Fruit fly (Drosophila melanogaster): ENCODE results near the gene hzg.

The hzg gene

dm6 chr3L:16048086-16048485 lies 43.5 kb upstream of the hzg start (continued):
- TF ChIP-seq acj6 (GFP tag; optimal IDR thresholded peaks at IDR 0.05) = peak; percentile 69
- peak; percentile 66 for TF ChIP-seq spab (GFP tag; optimal IDR thresholded peaks at IDR 0.05)
- TF ChIP-seq esn (GFP tag; optimal IDR thresholded peaks at IDR 0.05) = peak; percentile 80
- peak; percentile 50 for TF ChIP-seq CG6276 (GFP tag; optimal IDR thresholded peaks at IDR 0.05)
- TF ChIP-seq CG8119 (GFP tag; IDR thresholded peaks at IDR 0.05) = peak; percentile 71
- TF ChIP-seq vri (GFP tag; optimal IDR thresholded peaks at IDR 0.05) = peak; percentile 33
- TF ChIP-seq dac (GFP tag; optimal IDR thresholded peaks at IDR 0.05) = no peak
- TF ChIP-seq Blimp-1 (GFP tag; optimal IDR thresholded peaks at IDR 0.05) = peak; percentile 41
- TF ChIP-seq Eip75B (GFP tag; optimal IDR thresholded peaks at IDR 0.05) = peak; percentile 61
- TF ChIP-seq CG4318 (GFP tag; optimal IDR thresholded peaks at IDR 0.05) = no peak
- peak; percentile 64 for TF ChIP-seq CG34406 (GFP tag; optimal IDR thresholded peaks at IDR 0.05)
- TF ChIP-seq CG11294 (GFP tag; IDR thresholded peaks at IDR 0.05) = peak; percentile 45; the same call in 1 of the 2 replicates
- TF ChIP-seq pdm3 (GFP tag; optimal IDR thresholded peaks at IDR 0.05) = peak; percentile 80
- TF ChIP-seq CG6854 (GFP tag; optimal IDR thresholded peaks at IDR 0.05) = peak; percentile 52
- peak; percentile 80 for TF ChIP-seq Hr39 (GFP tag; optimal IDR thresholded peaks at IDR 0.05)
- TF ChIP-seq CG6163 (GFP tag; IDR thresholded peaks at IDR 0.05) = peak; percentile 81
- TF ChIP-seq CG7368 (GFP tag; optimal IDR thresholded peaks at IDR 0.05) = peak; percentile 54
- peak; percentile 52 for TF ChIP-seq Hr4 (GFP tag; optimal IDR thresholded peaks at IDR 0.05)
- peak; percentile 74 for TF ChIP-seq CG15336 (GFP tag; IDR thresholded peaks at IDR 0.05)
- peak; percentile 60 for TF ChIP-seq OdsH (GFP tag; optimal IDR thresholded peaks at IDR 0.05)
- TF ChIP-seq Sox102F (GFP tag; optimal IDR thresholded peaks at IDR 0.05) = peak; percentile 81
- TF ChIP-seq CG10669 (GFP tag; optimal IDR thresholded peaks at IDR 0.05) = peak; percentile 71

- TF ChIP-seq CG6163 (GFP tag; IDR thresholded peaks at IDR 0.05) = 0 out of 3 replicates have a peak, but pooled peaks have one; percentile 8
- no peak for TF ChIP-seq CG11762 (GFP tag; optimal IDR thresholded peaks at IDR 0.05; ENCODE audit: insufficient read depth)
- TF ChIP-seq CG9139 (GFP tag; optimal IDR thresholded peaks at IDR 0.05) = peak; percentile 7
- TF ChIP-seq Hr38 (GFP tag; optimal IDR thresholded peaks at IDR 0.05) = no peak
- peak; percentile 20 for TF ChIP-seq Eip78C (GFP tag)
These were observed 42.6 kb upstream of the hzg start for dm6 chr3L:16047105-16047504.

- TF ChIP-seq CG9139 (GFP tag; optimal IDR thresholded peaks at IDR 0.05) = peak; percentile 70
- TF ChIP-seq fd85E (GFP tag; optimal IDR thresholded peaks at IDR 0.05) = peak; percentile 35
- peak; percentile 60; the same call in 2 of the 3 replicates for TF ChIP-seq CG6163 (GFP tag; IDR thresholded peaks at IDR 0.05)
- no peak for TF ChIP-seq Gug (GFP tag; IDR thresholded peaks at IDR 0.05)
- TF ChIP-seq Met (GFP tag; optimal IDR thresholded peaks at IDR 0.05) = peak; percentile 48
- TF ChIP-seq CG6854 (GFP tag; optimal IDR thresholded peaks at IDR 0.05) = peak; percentile 49
- peak; percentile 47; the same call in 1 of the 2 replicates for TF ChIP-seq CG15336 (GFP tag; IDR thresholded peaks at IDR 0.05)
- no peak for TF ChIP-seq Blimp-1 (GFP tag; optimal IDR thresholded peaks at IDR 0.05)
- no peak for TF ChIP-seq Ets96B (tag; optimal IDR thresholded peaks at IDR 0.05)
- TF ChIP-seq CG3032 (tag; optimal IDR thresholded peaks at IDR 0.05) = no peak
- TF ChIP-seq Sox15 (GFP tag; optimal IDR thresholded peaks at IDR 0.05) = no peak
- TF ChIP-seq dsx (GFP tag; optimal IDR thresholded peaks at IDR 0.05; ENCODE audit: poor library complexity, severe bottlenecking) = peak; percentile 73
- TF ChIP-seq Eip93F (GFP tag; optimal IDR thresholded peaks at IDR 0.05) = peak; percentile 32
- TF ChIP-seq Sox14 (GFP tag; optimal IDR thresholded peaks at IDR 0.05) = peak; percentile 13
- TF ChIP-seq CG1621 (tag; optimal IDR thresholded peaks at IDR 0.05) = peak; percentile 30
- peak; percentile 93 for TF ChIP-seq fkh (GFP tag; optimal IDR thresholded peaks at IDR 0.05)
- TF ChIP-seq ss (GFP tag; optimal IDR thresholded peaks at IDR 0.05) = peak in 1 of 2 experiments; percentile 45
- peak; percentile 32 for TF ChIP-seq Sox102F (GFP tag; optimal IDR thresholded peaks at IDR 0.05)
- TF ChIP-seq Eip78C (GFP tag) = peak; percentile 57
- TF ChIP-seq topi (GFP tag; optimal IDR thresholded peaks at IDR 0.05) = peak; percentile 34
- peak; percentile 58 for TF ChIP-seq vri (GFP tag; optimal IDR thresholded peaks at IDR 0.05)
- no peak for TF ChIP-seq CG16779 (tag; optimal IDR thresholded peaks at IDR 0.05)
- TF ChIP-seq svp (GFP tag) = peak; percentile 67
- no peak for TF ChIP-seq OdsH (GFP tag; optimal IDR thresholded peaks at IDR 0.05)
- no peak for TF ChIP-seq CG11294 (GFP tag; IDR thresholded peaks at IDR 0.05)
- TF ChIP-seq CG3919 (GFP tag; optimal IDR thresholded peaks at IDR 0.05) = peak; percentile 34
- TF ChIP-seq lz (GFP tag; optimal IDR thresholded peaks at IDR 0.05) = no peak
- peak; percentile 23 for TF ChIP-seq CG8319 (GFP tag; optimal IDR thresholded peaks at IDR 0.05)
- no peak for TF ChIP-seq fd59A (GFP tag; optimal IDR thresholded peaks at IDR 0.05)
- peak; percentile 63; the same call in 1 of the 3 replicates for TF ChIP-seq eg (GFP tag; IDR thresholded peaks at IDR 0.05)
These were observed 42.0 kb upstream of the hzg start for dm6 chr3L:16046387-16047066.

Measured in whole organism, prepupa.